Fruit fly (Drosophila melanogaster) whole organism, embryonic: ENCODE data around the gene CG2652.

Source experiments
- Aef1 ChIP-seq: fragments of 200-800 bp; sonication (Bioruptor generic); IDR thresholded peaks from 3 replicates; pipeline ENCODE4 v1.3.6; 2022; ENCODE audit warnings: missing biosample characterization, missing genetic modification characterization
- Antp ChIP-seq: fragments of 200-800 bp; sonication (Bioruptor generic); optimal IDR thresholded peaks from 3 replicates; lab custom pipeline; 2016; ENCODE audit warnings: missing biosample characterization, missing genetic modification characterization
- BEAF-32 ChIP-seq: fragments of 200-800 bp; sonication (Bioruptor generic); optimal IDR thresholded peaks from 3 replicates; lab custom pipeline; 2017; ENCODE audit warnings: missing biosample characterization, missing genetic modification characterization, mild to moderate bottlenecking, moderate library complexity, missing genetic modification reagents
- Bgb ChIP-seq: fragments of 200-800 bp; sonication (Bioruptor generic); IDR thresholded peaks from 2 replicates; pipeline ENCODE4 v1.3.6; 2022; ENCODE audit warnings: missing biosample characterization, missing genetic modification characterization; ENCODE audit not compliant: partially characterized antibody
- CG11504 ChIP-seq: fragments of 200-800 bp; sonication (Bioruptor generic); optimal IDR thresholded peaks from 3 replicates; lab custom pipeline; 2019; ENCODE audit warnings: missing biosample characterization, mild to moderate bottlenecking, missing genetic modification characterization, moderate library complexity
- CG12391 ChIP-seq: fragments of 200-800 bp; sonication (Bioruptor generic); optimal IDR thresholded peaks from 3 replicates; lab custom pipeline; 2018; ENCODE audit warnings: missing biosample characterization, mild to moderate bottlenecking, missing genetic modification characterization, moderate library complexity
- CG14050 ChIP-seq: fragments of 200-800 bp; sonication (Bioruptor generic); IDR thresholded peaks from 3 replicates; pipeline ENCODE4 v1.3.6; 2022; ENCODE audit warnings: missing biosample characterization, missing genetic modification characterization
- CG14441 ChIP-seq: fragments of 200-800 bp; sonication (Bioruptor generic); IDR thresholded peaks from 2 replicates; pipeline ENCODE4 v1.3.6; 2022; ENCODE audit warnings: missing biosample characterization, missing genetic modification characterization
- CG15269 ChIP-seq: fragments of 200-800 bp; sonication (Bioruptor generic); optimal IDR thresholded peaks from 2 replicates; lab custom pipeline; 2018; ENCODE audit warnings: missing biosample characterization, mild to moderate bottlenecking, missing genetic modification characterization, moderate library complexity
- CG15514 ChIP-seq: fragments of 200-800 bp; sonication (Bioruptor generic); optimal IDR thresholded peaks from 3 replicates; lab custom pipeline; 2017; ENCODE audit warnings: missing biosample characterization, missing genetic modification characterization, mild to moderate bottlenecking, moderate library complexity, missing genetic modification reagents
- CG16815 ChIP-seq: fragments of 200-800 bp; sonication (Bioruptor generic); optimal IDR thresholded peaks from 3 replicates; lab custom pipeline; 2017; ENCODE audit warnings: missing biosample characterization, mild to moderate bottlenecking, missing genetic modification characterization
- CG3065 ChIP-seq: fragments of 200-800 bp; sonication (Bioruptor generic); optimal IDR thresholded peaks from 2 replicates; lab custom pipeline; 2016; ENCODE audit warnings: missing biosample characterization, missing genetic modification characterization
- CG32767 ChIP-seq: fragments of 200-800 bp; sonication (Bioruptor generic); IDR thresholded peaks from 2 replicates; pipeline ENCODE4 v1.3.6; 2022; ENCODE audit warnings: missing biosample characterization, missing genetic modification characterization
- CG34422 ChIP-seq: fragments of 200-800 bp; sonication (Bioruptor generic); IDR thresholded peaks from 3 replicates; pipeline ENCODE4 v1.3.6; 2022; ENCODE audit warnings: missing biosample characterization, missing genetic modification characterization
- CG3726 ChIP-seq: fragments of 200-800 bp; sonication (Bioruptor generic); IDR thresholded peaks from 3 replicates; pipeline ENCODE4, ENCODE4 v1.3.6; 2022; ENCODE audit warnings: missing biosample characterization, missing genetic modification characterization
- CG6254 ChIP-seq: fragments of 200-800 bp; sonication (Bioruptor generic); optimal IDR thresholded peaks from 3 replicates; lab custom pipeline; 2017; ENCODE audit warnings: mild to moderate bottlenecking, missing biosample characterization, missing genetic modification reagents, missing genetic modification characterization
- CG6765 ChIP-seq: fragments of 200-800 bp; sonication (Bioruptor generic); optimal IDR thresholded peaks from 3 replicates; lab custom pipeline; 2017; ENCODE audit warnings: missing biosample characterization, mild to moderate bottlenecking, missing genetic modification characterization
- CG7928 ChIP-seq: fragments of 200-800 bp; sonication (Bioruptor generic); optimal IDR thresholded peaks from 2 replicates; lab custom pipeline; 2017; ENCODE audit warnings: missing biosample characterization, mild to moderate bottlenecking, missing genetic modification characterization
- CG7987 ChIP-seq: fragments of 200-800 bp; sonication (Bioruptor generic); optimal IDR thresholded peaks from 2 replicates; lab custom pipeline; 2018; ENCODE audit warnings: missing biosample characterization, mild to moderate bottlenecking, missing genetic modification characterization, moderate library complexity
- CG8359 ChIP-seq: fragments of 200-800 bp; sonication (Bioruptor generic); optimal IDR thresholded peaks from 2 replicates; lab custom pipeline; 2017; ENCODE audit warnings: missing biosample characterization, mild to moderate bottlenecking, missing genetic modification characterization, borderline replicate concordance
- CG9817 ChIP-seq: fragments of 200-800 bp; sonication (Bioruptor generic); optimal IDR thresholded peaks from 2 replicates; lab custom pipeline; 2018; ENCODE audit warnings: missing biosample characterization, mild to moderate bottlenecking, missing genetic modification characterization, moderate library complexity
- D19B ChIP-seq: fragments of 200-800 bp; sonication (Bioruptor generic); optimal IDR thresholded peaks from 2 replicates; lab custom pipeline; 2017; ENCODE audit warnings: missing biosample characterization, mild to moderate bottlenecking, missing genetic modification characterization
- Dip3 ChIP-seq: fragments of 200-800 bp; sonication (Bioruptor generic); optimal IDR thresholded peaks from 3 replicates; lab custom pipeline; 2016; ENCODE audit warnings: missing biosample characterization, missing genetic modification characterization
- Dll ChIP-seq: fragments of 200-800 bp; sonication (Bioruptor generic); IDR thresholded peaks from 4 replicates; pipeline ENCODE4 v1.3.6; 2022; ENCODE audit warnings: missing biosample characterization, missing genetic modification characterization; ENCODE audit not compliant: partially characterized antibody
- Doc2 ChIP-seq: fragments of 200-800 bp; sonication (Bioruptor generic); IDR thresholded peaks from 2 replicates; pipeline ENCODE4 v1.3.6; 2022; ENCODE audit warnings: missing biosample characterization, missing genetic modification characterization
- E2f2 ChIP-seq: fragments of 200-800 bp; sonication (Bioruptor generic); IDR thresholded peaks from 2 replicates; pipeline ENCODE4 v1.3.6; 2022; ENCODE audit warnings: missing biosample characterization, missing genetic modification characterization
- Fer3 ChIP-seq: fragments of 200-800 bp; sonication (Bioruptor generic); optimal IDR thresholded peaks from 2 replicates; lab custom pipeline; 2018; ENCODE audit warnings: missing biosample characterization, mild to moderate bottlenecking, missing genetic modification characterization, moderate library complexity
- Gug ChIP-seq: fragments of 200-800 bp; sonication (Bioruptor generic); IDR thresholded peaks from 4 replicates; pipeline ENCODE4 v1.3.6; 2022; ENCODE audit warnings: missing biosample characterization, missing genetic modification characterization
- H2.0 ChIP-seq: fragments of 200-800 bp; sonication (Bioruptor generic); IDR thresholded peaks from 2 replicates; pipeline ENCODE4 v1.3.6; 2022; ENCODE audit warnings: missing biosample characterization, missing genetic modification characterization
- HHEX ChIP-seq: fragments of 200-800 bp; sonication (Bioruptor generic); optimal IDR thresholded peaks from 3 replicates; lab custom pipeline; 2017; ENCODE audit warnings: missing biosample characterization, mild to moderate bottlenecking, missing genetic modification characterization, missing genetic modification reagents
- HLH4C ChIP-seq: fragments of 200-800 bp; sonication (Bioruptor generic); IDR thresholded peaks from 3 replicates; pipeline ENCODE4 v1.3.6; 2022; ENCODE audit warnings: missing biosample characterization, missing genetic modification characterization; ENCODE audit not compliant: partially characterized antibody
- MESR4 ChIP-seq: fragments of 200-800 bp; sonication (Bioruptor generic); optimal IDR thresholded peaks from 2 replicates; lab custom pipeline; 2018; ENCODE audit warnings: missing biosample characterization, mild to moderate bottlenecking, missing genetic modification characterization, moderate library complexity
- Oaz ChIP-seq: fragments of 200-800 bp; sonication (Bioruptor generic); IDR thresholded peaks from 2 replicates; pipeline ENCODE4 v1.3.6; 2022; ENCODE audit warnings: missing biosample characterization, missing genetic modification characterization
- Oli ChIP-seq: fragments of 200-800 bp; sonication (Bioruptor generic); optimal IDR thresholded peaks from 2 replicates; lab custom pipeline; 2018; ENCODE audit warnings: missing biosample characterization, mild to moderate bottlenecking, missing genetic modification characterization, moderate library complexity
- Rfx ChIP-seq: fragments of 200-800 bp; sonication (Bioruptor generic); IDR thresholded peaks from 2 replicates; pipeline ENCODE4 v1.3.6; 2022; ENCODE audit warnings: missing biosample characterization, missing genetic modification characterization
- aop ChIP-seq: fragments of 200-800 bp; sonication (Bioruptor generic); IDR thresholded peaks from 2 replicates; pipeline ENCODE4 v1.3.6; 2022; ENCODE audit warnings: missing biosample characterization, missing genetic modification characterization
- ash1 ChIP-seq: fragments of 200-800 bp; sonication (Bioruptor generic); optimal IDR thresholded peaks from 2 replicates; lab custom pipeline; 2018; ENCODE audit warnings: missing biosample characterization, mild to moderate bottlenecking, missing genetic modification characterization
- bsh ChIP-seq, 2 experiments: fragments of 200-800 bp; sonication (Bioruptor generic); optimal IDR thresholded peaks; 2 replicates each; lab custom pipeline; 2017 to 2018; ENCODE audit warnings: mild to moderate bottlenecking in 2 of 2, missing biosample characterization in 2 of 2, missing genetic modification characterization in 2 of 2, moderate library complexity in 1 of 2
- chn ChIP-seq: fragments of 200-800 bp; sonication (Bioruptor generic); optimal IDR thresholded peaks from 2 replicates; lab custom pipeline; 2016; ENCODE audit warnings: missing biosample characterization, missing genetic modification characterization
- danr ChIP-seq: fragments of 200-800 bp; sonication (Bioruptor generic); IDR thresholded peaks from 2 replicates; pipeline ENCODE4 v1.3.6; 2022; ENCODE audit warnings: missing biosample characterization, missing genetic modification characterization
- ftz-f1 ChIP-seq: fragments of 200-800 bp; sonication (Bioruptor generic); optimal IDR thresholded peaks from 2 replicates; lab custom pipeline; 2016; ENCODE audit warnings: missing biosample characterization, missing genetic modification characterization
- grau ChIP-seq: fragments of 200-800 bp; optimal IDR thresholded peaks from 3 replicates; lab custom pipeline; 2019; ENCODE audit warnings: missing biosample characterization, mild to moderate bottlenecking, missing genetic modification characterization, moderate library complexity
- gro ChIP-seq: fragments of 200-800 bp; sonication (Bioruptor generic); optimal IDR thresholded peaks from 2 replicates; lab custom pipeline; 2016; ENCODE audit warnings: missing biosample characterization, missing genetic modification characterization
- ham ChIP-seq: fragments of 200-800 bp; sonication (Bioruptor generic); IDR thresholded peaks from 2 replicates; pipeline ENCODE4 v1.3.6; 2022; ENCODE audit warnings: missing biosample characterization, missing genetic modification characterization
- lov ChIP-seq, 2 experiments: fragments of 200-800 bp in 1 of 2; fragments of >200 bp in 1 of 2; sonication (Bioruptor generic) in 1 of 2; IDR thresholded peaks in 1 of 2; optimal IDR thresholded peaks in 1 of 2; 2 replicates in 1 of 2; 3 replicates in 1 of 2; pipeline versions ENCODE4 v1.3.6 to Lab custom; 2017 to 2022; ENCODE audit warnings: missing biosample characterization in 1 of 2, missing genetic modification characterization in 1 of 2
- pnt ChIP-seq: fragments of 200-800 bp; sonication (Bioruptor generic); optimal IDR thresholded peaks from 3 replicates; lab custom pipeline; 2016; ENCODE audit warnings: missing biosample characterization, missing genetic modification characterization
- pzg ChIP-seq: fragments of 200-800 bp; sonication (Bioruptor generic); optimal IDR thresholded peaks from 3 replicates; lab custom pipeline; 2018; ENCODE audit warnings: missing biosample characterization, mild to moderate bottlenecking, missing genetic modification characterization, moderate library complexity
- run ChIP-seq: fragments of 200-800 bp; sonication (Bioruptor generic); optimal IDR thresholded peaks from 3 replicates; lab custom pipeline; 2018; ENCODE audit warnings: missing biosample characterization, mild to moderate bottlenecking, missing genetic modification characterization
- sd ChIP-seq: fragments of 200-800 bp; sonication (Bioruptor generic); optimal IDR thresholded peaks from 3 replicates; lab custom pipeline; 2018; ENCODE audit warnings: missing biosample characterization, mild to moderate bottlenecking, missing genetic modification characterization, moderate library complexity
- so ChIP-seq: fragments of 200-800 bp; sonication (Bioruptor generic); IDR thresholded peaks from 3 replicates; pipeline ENCODE4 v1.3.6; 2022; ENCODE audit warnings: missing biosample characterization, missing genetic modification characterization

CG2652 gene

dm6 chrX:2713776-2714175 lies 31.0 kb upstream of the CG2652 start, which contains the start of the genes CG2685 and CG2694 (continued):
- TF ChIP-seq Dip3 (no peak), CG12391 (tag; lab: Kevin White, UChicago) (no peak), BEAF-32 (GFP tag; lab: Kevin White, UChicago) (peak; percentile 74), CG34422 (GFP tag; lab: Robert Waterston, UW) (no peak), pzg (GFP tag; lab: Kevin White, UChicago) (peak; percentile 79), Doc2 (GFP tag; lab: Robert Waterston, UW) (no peak), so (GFP tag; lab: Robert Waterston, UW) (no peak), HLH4C (GFP tag; lab: Robert Waterston, UW) (peak; percentile 79), aop (no peak), CG15269 (tag; lab: Kevin White, UChicago) (no peak), CG14441 (no peak), CG32767 (GFP tag; lab: Robert Waterston, UW) (no peak), lov (optimal IDR thresholded peaks at IDR 0.05; lab: Kevin White, UChicago) (no peak), lov (GFP tag; IDR thresholded peaks at IDR 0.05; lab: Robert Waterston, UW) (no peak), H2.0 (no peak), Oli (tag; lab: Kevin White, UChicago) (no peak), Dll (GFP tag; lab: Robert Waterston, UW) (peak; percentile 67; the same call in 3 of the 4 replicates), CG7928 (GFP tag; lab: Kevin White, UChicago) (no peak), CG9817 (no peak), Gug (GFP tag; lab: Robert Waterston, UW) (no peak), MESR4 (GFP tag; lab: Kevin White, UChicago) (peak; percentile 41), chn (GFP tag; lab: Kevin White, UChicago) (no peak), bsh (GFP tag; optimal IDR thresholded peaks at IDR 0.05; lab: Kevin White, UChicago) (no peak), CG6765 (no peak), gro (GFP tag; lab: Kevin White, UChicago) (no peak), CG15514 (peak; percentile 90), CG3726 (no peak), ash1 (GFP tag; lab: Kevin White, UChicago) (no peak), D19B (GFP tag; lab: Kevin White, UChicago) (no peak), CG6254 (GFP tag; lab: Kevin White, UChicago) (no peak), CG3065 (GFP tag; lab: Kevin White, UChicago) (no peak), Fer3 (tag; lab: Kevin White, UChicago) (no peak), Antp (no peak), E2f2 (GFP tag; lab: Robert Waterston, UW) (peak; percentile 75), CG8359 (no peak), CG14050 (GFP tag; lab: Robert Waterston, UW) (no peak), pnt (GFP tag; lab: Kevin White, UChicago) (no peak), Bgb (GFP tag; lab: Robert Waterston, UW) (peak; percentile 83), HHEX (GFP tag; lab: Kevin White, UChicago) (no peak), danr (GFP tag; lab: Robert Waterston, UW) (no peak), CG7987 (GFP tag; lab: Kevin White, UChicago) (no peak), CG11504 (tag; lab: Kevin White, UChicago) (no peak), Oaz (GFP tag; lab: Robert Waterston, UW) (no peak), sd (tag; lab: Kevin White, UChicago) (no peak), grau (tag; lab: Kevin White, UChicago) (no peak), ham (GFP tag; lab: Robert Waterston, UW) (no peak), CG16815 (GFP tag; lab: Kevin White, UChicago) (no peak), Rfx (GFP tag; lab: Robert Waterston, UW) (peak; percentile 33; the same call in 1 of the 2 replicates), ftz-f1 (no peak), Aef1 (GFP tag; lab: Robert Waterston, UW) (no peak), run (no peak)
